Worm (Caenorhabditis elegans) whole organism, mixed stage, embryonic: Measurements from ENCODE around the gene W05H9.2.

Source experiments
- ceh-43 ChIP-seq: fragments of 200-800 bp; sonication (Bioruptor generic); optimal IDR thresholded peaks from 2 replicates; lab custom pipeline; 2018; ENCODE audit warnings: mild to moderate bottlenecking, missing genetic modification characterization, moderate library complexity, missing compliant biosample characterization
- elt-3 ChIP-seq: fragments of 150-350 bp; optimal IDR thresholded peaks from 2 replicates; lab custom pipeline; 2014; ENCODE audit warnings: missing biosample characterization, missing genetic modification characterization
- flh-1 ChIP-seq: fragments of 200-800 bp; sonication (Bioruptor generic); optimal IDR thresholded peaks from 2 replicates; lab custom pipeline; 2018; ENCODE audit warnings: mild to moderate bottlenecking, missing genetic modification characterization, moderate library complexity, missing compliant biosample characterization
- lin-13 ChIP-seq: fragments of 150-350 bp; optimal IDR thresholded peaks from 2 replicates; lab custom pipeline; 2014; ENCODE audit warnings: missing biosample characterization, missing genetic modification characterization
- lsy-2 ChIP-seq: fragments of 150-350 bp; optimal IDR thresholded peaks from 2 replicates; lab custom pipeline; 2014; ENCODE audit warnings: missing biosample characterization, missing genetic modification characterization
- mab-5 ChIP-seq: fragments of 150-350 bp; optimal IDR thresholded peaks from 2 replicates; lab custom pipeline; 2014; ENCODE audit warnings: missing biosample characterization, missing genetic modification characterization
- mep-1 ChIP-seq: fragments of 150-350 bp; optimal IDR thresholded peaks from 2 replicates; lab custom pipeline; 2017; ENCODE audit warnings: missing biosample characterization, missing genetic modification reagents, missing genetic modification characterization, inconsistent platforms
- nhr-12 ChIP-seq: fragments of 150-350 bp; optimal IDR thresholded peaks from 2 replicates; lab custom pipeline; 2014; ENCODE audit warnings: missing biosample characterization, missing genetic modification characterization
- nhr-76 ChIP-seq: sonication (generic microtip); optimal IDR thresholded peaks from 2 replicates; lab custom pipeline; 2017; ENCODE audit warnings: missing biosample characterization, missing genetic modification characterization
- sptf-1 ChIP-seq: sonication (generic microtip); optimal IDR thresholded peaks from 2 replicates; lab custom pipeline; 2017; ENCODE audit warnings: mild to moderate bottlenecking, missing genetic modification characterization, moderate library complexity, missing compliant biosample characterization
- unc-62 ChIP-seq: fragments of 150-350 bp; optimal IDR thresholded peaks from 2 replicates; lab custom pipeline; 2014; ENCODE audit warnings: missing biosample characterization, missing genetic modification reagents, missing genetic modification characterization

- TF ChIP-seq mab-5 (tag; lab: Kevin White, UChicago): no peak
- TF ChIP-seq lsy-2: no peak
- no peak for TF ChIP-seq ceh-43 (GFP tag; lab: Kevin White, UChicago)
- no peak for TF ChIP-seq elt-3 (tag; lab: Kevin White, UChicago)
- TF ChIP-seq nhr-12 (tag; lab: Kevin White, UChicago): no peak
- no peak for TF ChIP-seq sptf-1 (tag; lab: Kevin White, UChicago)
- no peak for TF ChIP-seq nhr-76 (tag; lab: Kevin White, UChicago)
- no peak for TF ChIP-seq unc-62
- TF ChIP-seq lin-13 (tag; lab: Kevin White, UChicago): no peak
- TF ChIP-seq mep-1 (tag; lab: Kevin White, UChicago): no peak
- TF ChIP-seq flh-1: no peak
Observed at ce11 chrX:6275343-6275742, 8.5 kb downstream of the W05H9.2 start.
